Worm (Caenorhabditis elegans): ENCODE results near the gene M28.9.

Gene M28.9

DNA sequence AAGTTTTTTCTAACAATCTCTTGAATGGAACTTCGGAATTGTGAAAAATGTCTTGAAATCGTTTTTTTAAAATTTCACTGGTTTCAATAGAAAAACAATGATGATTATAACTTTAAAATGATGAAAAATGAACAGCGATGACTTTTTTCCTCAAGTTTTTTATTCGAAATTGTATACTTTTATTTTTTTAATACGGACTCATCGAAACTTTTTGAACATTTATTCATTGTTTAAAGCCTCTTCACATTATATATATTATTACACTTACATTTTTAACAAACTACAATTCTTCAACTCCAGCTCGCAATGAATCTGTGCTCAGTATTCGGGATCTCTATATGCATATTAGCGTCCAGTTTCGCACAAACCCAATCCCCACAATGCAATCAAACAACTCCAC lies 11.2 kb upstream of the M28.9 start, which contains the start of gene M28.8:
TSS of gene M28.8 (plus strand) at position 301 of the 400 bp plus-strand sequence.
- TF ChIP-seq elt-1 (tag; optimal IDR thresholded peaks at IDR 0.05; ENCODE audit: borderline replicate concordance, insufficient read depth) (no peak), lsy-2 (tag; optimal IDR thresholded peaks at IDR 0.05) (no peak), zip-8 (tag; optimal IDR thresholded peaks at IDR 0.05) (no peak), ztf-11 (tag; optimal IDR thresholded peaks at IDR 0.05) (no peak), elt-3 (tag; optimal IDR thresholded peaks at IDR 0.05) (no peak), unc-62 (GFP tag; optimal IDR thresholded peaks at IDR 0.05) (no peak), ces-1 (GFP tag; optimal IDR thresholded peaks at IDR 0.05) (no peak), ceh-39 (tag; optimal IDR thresholded peaks at IDR 0.05) (no peak), ceh-83 (GFP tag; optimal IDR thresholded peaks at IDR 0.05) (no peak), blmp-1 (tag; optimal IDR thresholded peaks at IDR 0.05) (no peak), ceh-43 (GFP tag; optimal IDR thresholded peaks at IDR 0.05) (no peak), drap-1 (GFP tag; optimal IDR thresholded peaks at IDR 0.05) (no peak), unc-120 (tag; optimal IDR thresholded peaks at IDR 0.05; ENCODE audit: poor library complexity, severe bottlenecking) (no peak), lin-13 (tag; optimal IDR thresholded peaks at IDR 0.05) (no peak)

DNA sequence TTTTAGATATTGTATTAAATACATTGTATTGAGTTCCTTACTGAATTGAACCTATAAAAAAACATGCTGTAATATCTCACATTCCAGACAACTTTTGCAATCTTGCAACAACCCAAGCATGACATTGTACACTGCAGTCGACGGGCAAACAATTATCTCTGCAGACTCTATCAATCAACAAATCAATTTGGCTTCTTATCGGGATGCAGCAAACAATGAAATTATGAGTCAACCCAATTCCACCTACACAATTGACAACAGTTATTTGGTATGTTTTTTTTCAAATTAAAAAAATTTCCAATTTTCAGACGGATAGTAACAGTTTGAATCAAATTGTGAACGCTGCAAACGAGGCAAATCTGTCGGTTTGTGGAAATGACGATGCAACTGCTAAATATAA lies 8.3 kb upstream of the M28.9 start:
- TF ChIP-seq nhr-237 (tag; optimal IDR thresholded peaks at IDR 0.05) (no peak), M03D4.4 (tag; optimal IDR thresholded peaks at IDR 0.05) (no peak), ces-1 (GFP tag; optimal IDR thresholded peaks at IDR 0.05) (no peak), ceh-43 (GFP tag; optimal IDR thresholded peaks at IDR 0.05) (no peak), nhr-28 (tag; optimal IDR thresholded peaks at IDR 0.05) (no peak), lin-32 (GFP tag; optimal IDR thresholded peaks at IDR 0.05) (no peak), ceh-83 (GFP tag; optimal IDR thresholded peaks at IDR 0.05) (no peak), flh-1 (GFP tag; optimal IDR thresholded peaks at IDR 0.05) (no peak), mab-5 (tag; optimal IDR thresholded peaks at IDR 0.05) (no peak), nhr-12 (tag; optimal IDR thresholded peaks at IDR 0.05) (no peak), ztf-11 (tag; optimal IDR thresholded peaks at IDR 0.05) (no peak), elt-3 (tag; optimal IDR thresholded peaks at IDR 0.05) (no peak), unc-62 (GFP tag; optimal IDR thresholded peaks at IDR 0.05) (no peak), lsy-2 (tag; optimal IDR thresholded peaks at IDR 0.05) (no peak), blmp-1 (tag; optimal IDR thresholded peaks at IDR 0.05) (no peak), lin-13 (tag; optimal IDR thresholded peaks at IDR 0.05) (no peak), snpc-4 (tag; optimal IDR thresholded peaks at IDR 0.05) (no peak)

DNA sequence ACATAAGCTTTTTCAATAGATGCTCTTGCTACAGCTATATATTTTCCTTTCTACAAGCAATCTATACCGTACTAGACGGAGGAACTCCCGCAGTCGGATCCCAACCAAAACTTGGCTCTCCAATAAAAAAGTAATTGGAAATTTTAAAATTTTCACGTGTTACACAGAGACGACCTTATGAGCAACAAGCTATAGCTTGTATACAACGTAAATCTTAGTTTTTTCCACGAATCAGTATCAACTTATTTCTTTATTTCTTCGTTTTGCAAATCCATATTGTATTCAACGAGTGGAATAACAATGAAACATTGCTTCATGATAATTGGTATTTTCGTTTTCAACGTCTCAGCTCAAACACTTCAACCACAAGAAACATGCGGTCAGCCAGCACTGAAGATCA lies 4.2 kb downstream of the M28.9 start, which contains the start of gene M28.4:
TSS of gene M28.4 (plus strand) at position 301 of the 400 bp plus-strand sequence.
- no peak for TF ChIP-seq hlh-1 (tag; optimal IDR thresholded peaks at IDR 0.05)
- TF ChIP-seq nhr-12 (tag; optimal IDR thresholded peaks at IDR 0.05) = no peak
- TF ChIP-seq nhr-237 (tag; optimal IDR thresholded peaks at IDR 0.05) = no peak
- no peak for TF ChIP-seq zip-8 (tag; optimal IDR thresholded peaks at IDR 0.05)
- no peak for TF ChIP-seq lin-32 (GFP tag; optimal IDR thresholded peaks at IDR 0.05)
- TF ChIP-seq blmp-1 (tag; optimal IDR thresholded peaks at IDR 0.05) = no peak

DNA sequence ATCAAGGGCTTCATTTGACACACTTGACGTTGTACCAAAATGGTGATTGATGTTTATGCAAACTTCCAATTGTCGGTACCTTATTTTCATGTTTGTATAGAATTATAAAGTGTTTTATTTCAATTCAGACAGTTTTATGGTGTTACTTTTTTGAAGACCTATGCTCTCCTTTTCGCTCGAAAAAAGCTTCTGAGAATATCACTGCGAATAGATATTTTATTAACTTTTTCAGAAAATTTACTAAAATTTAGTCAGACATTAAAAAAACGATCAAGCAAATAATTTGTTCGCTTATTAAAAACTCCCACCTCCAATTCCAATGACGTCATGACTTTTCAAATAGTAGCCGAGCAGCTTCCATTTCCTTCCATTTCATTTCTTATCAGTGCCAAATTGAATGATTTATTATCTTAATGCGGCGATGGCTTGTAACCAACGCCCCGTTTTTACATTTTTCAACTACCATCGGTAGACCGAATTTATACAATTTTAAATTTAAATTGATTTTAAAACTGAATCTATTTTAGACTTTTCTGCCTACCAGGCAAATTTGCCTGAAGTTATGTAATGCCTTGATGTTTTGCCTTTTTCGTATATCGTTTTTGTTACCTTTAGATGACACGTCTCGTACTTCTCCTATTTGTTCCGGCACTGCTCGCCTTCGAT lies 7.8 kb downstream of the M28.9 start, which contains the start of gene M28.10:
TSS of gene M28.10 (plus strand) at position 616 of the 666 bp plus-strand sequence.
- no peak for TF ChIP-seq lin-32 (GFP tag; optimal IDR thresholded peaks at IDR 0.05)
- TF ChIP-seq ces-1 (GFP tag; optimal IDR thresholded peaks at IDR 0.05) = no peak
- TF ChIP-seq elt-1 (tag; optimal IDR thresholded peaks at IDR 0.05; ENCODE audit: borderline replicate concordance, insufficient read depth) = no peak

DNA sequence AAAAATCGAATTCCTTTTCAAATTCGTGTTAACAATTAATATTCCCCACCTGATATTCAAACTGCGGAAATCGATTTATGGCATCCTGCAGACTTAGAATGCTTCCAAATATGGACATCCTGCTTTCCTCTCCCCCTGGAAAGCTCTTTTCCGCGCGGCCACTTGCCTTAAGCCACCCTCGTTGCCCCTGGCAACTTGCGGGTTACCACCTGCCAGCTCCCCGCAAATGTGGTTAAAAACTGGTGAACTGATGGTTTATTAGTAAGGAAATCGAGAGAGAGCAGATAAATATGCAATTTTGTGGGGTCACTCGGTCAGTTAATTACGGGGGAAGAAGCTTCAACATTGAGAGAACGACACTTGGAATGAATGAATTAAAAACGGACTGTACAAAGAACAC lies 12.9 kb downstream of the M28.9 start, which contains the start of gene nphp-1:
TSS of gene nphp-1 (minus strand) at position 145 of the 400 bp plus-strand sequence.
- TF ChIP-seq blmp-1 (tag; optimal IDR thresholded peaks at IDR 0.05) = no peak
- TF ChIP-seq nhr-2 (tag; optimal IDR thresholded peaks at IDR 0.05) = no peak
- TF ChIP-seq unc-120 (tag; optimal IDR thresholded peaks at IDR 0.05; ENCODE audit: poor library complexity, severe bottlenecking) = peak; percentile 12
- peak; percentile 40 for TF ChIP-seq lin-32 (GFP tag; optimal IDR thresholded peaks at IDR 0.05)

DNA sequence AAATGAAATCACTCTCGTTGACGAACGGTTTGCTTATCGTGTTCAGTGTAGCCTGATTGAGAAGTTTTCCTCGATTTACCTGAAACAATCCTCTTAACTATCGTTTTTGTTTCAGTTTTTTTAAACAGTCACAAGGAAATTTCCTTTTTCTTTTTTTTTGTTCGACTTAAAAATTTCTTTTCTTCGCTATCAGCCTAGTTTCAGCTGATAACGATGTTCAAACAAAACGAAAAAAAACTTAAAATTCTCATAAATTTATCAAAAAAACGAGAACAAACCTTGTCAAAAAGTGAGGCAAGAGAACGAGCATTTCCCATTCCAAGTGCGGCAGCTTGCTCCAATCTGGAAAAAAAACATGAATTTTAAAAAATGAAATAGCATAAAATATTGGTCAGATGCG lies 14.3 kb downstream of the M28.9 start:
- TF ChIP-seq snpc-4 (tag; optimal IDR thresholded peaks at IDR 0.05) (no peak), drap-1 (GFP tag; optimal IDR thresholded peaks at IDR 0.05) (no peak), ces-1 (GFP tag; optimal IDR thresholded peaks at IDR 0.05) (no peak), hlh-1 (tag; optimal IDR thresholded peaks at IDR 0.05) (no peak), ham-2 (GFP tag; optimal IDR thresholded peaks at IDR 0.05) (no peak), elt-3 (tag; optimal IDR thresholded peaks at IDR 0.05) (no peak), nhr-2 (tag; optimal IDR thresholded peaks at IDR 0.05) (no peak), mep-1 (tag; optimal IDR thresholded peaks at IDR 0.05) (no peak), sptf-1 (tag; optimal IDR thresholded peaks at IDR 0.05) (no peak), bed-3 (GFP tag; optimal IDR thresholded peaks at IDR 0.05) (no peak), sem-2 (GFP tag; optimal IDR thresholded peaks at IDR 0.05) (no peak)

Data from whole organism, mixed stage, embryonic.